Worm (Caenorhabditis elegans) whole organism, young adult: Measurements from ENCODE around the gene C30H6.12.

Source experiments
- B0019.2 ChIP-seq: fragments of 200-800 bp; sonication (Bioruptor generic); conservative IDR thresholded peaks from 2 replicates; pipeline ENCODE4 v1.3.6; 2022; ENCODE audit warnings: missing genetic modification reagents, missing genetic modification characterization, missing compliant biosample characterization
- B0336.3 ChIP-seq: fragments of 200-800 bp; sonication (Bioruptor generic); IDR thresholded peaks from 2 replicates; pipeline ENCODE4 v1.3.6; 2022; ENCODE audit warnings: missing genetic modification characterization, missing compliant biosample characterization
- F10E7.11 ChIP-seq: sonication (generic microtip); optimal IDR thresholded peaks from 2 replicates; lab custom pipeline; 2017; ENCODE audit warnings: mild to moderate bottlenecking, missing genetic modification characterization, moderate library complexity, missing compliant biosample characterization
- Y56A3A.18 ChIP-seq: fragments of 200-800 bp; sonication (Bioruptor generic); IDR thresholded peaks from 2 replicates; pipeline ENCODE4 v1.3.6; 2022; ENCODE audit warnings: missing genetic modification reagents, missing genetic modification characterization, missing compliant biosample characterization
- bed-1 ChIP-seq: fragments of 200-800 bp; sonication (Bioruptor generic); IDR thresholded peaks from 2 replicates; pipeline ENCODE4 v1.3.6; 2022; ENCODE audit warnings: missing genetic modification reagents, missing genetic modification characterization, missing compliant biosample characterization
- chd-7 ChIP-seq: sonication (generic microtip); optimal IDR thresholded peaks from 2 replicates; lab custom pipeline; 2016; ENCODE audit warnings: mild to moderate bottlenecking, missing genetic modification characterization, moderate library complexity, missing compliant biosample characterization
- efl-1 ChIP-seq: fragments of 150-350 bp; optimal IDR thresholded peaks from 2 replicates; lab custom pipeline; 2014; ENCODE audit warnings: missing biosample characterization, missing genetic modification reagents, missing genetic modification characterization
- egl-44 ChIP-seq: fragments of 200-800 bp; sonication (Bioruptor generic); IDR thresholded peaks from 2 replicates; pipeline ENCODE4 v1.3.6; 2022; ENCODE audit warnings: missing genetic modification reagents, missing genetic modification characterization, missing compliant biosample characterization
- lin-54 ChIP-seq: fragments of 200-800 bp; sonication (Bioruptor generic); optimal IDR thresholded peaks from 2 replicates; lab custom pipeline; 2018; ENCODE audit warnings: mild to moderate bottlenecking, missing genetic modification characterization, missing compliant biosample characterization
- madf-8 ChIP-seq: fragments of 200-800 bp; sonication (Bioruptor generic); conservative IDR thresholded peaks from 2 replicates; pipeline ENCODE4 v1.3.6; 2022; ENCODE audit warnings: missing genetic modification reagents, missing genetic modification characterization, missing compliant biosample characterization
- mxl-1 ChIP-seq: sonication (generic microtip); optimal IDR thresholded peaks from 2 replicates; lab custom pipeline; 2016; ENCODE audit warnings: missing genetic modification characterization, missing compliant biosample characterization
- nfyb-1 ChIP-seq: fragments of 200-800 bp; sonication (Bioruptor generic); IDR thresholded peaks from 2 replicates; pipeline ENCODE4 v1.3.6; 2022; ENCODE audit warnings: missing genetic modification reagents, missing genetic modification characterization, missing compliant biosample characterization
- snpc-4 ChIP-seq, 5 experiments: fragments of 150-350 bp in 1 of 5; sonication (generic microtip) in 4 of 5; optimal IDR thresholded peaks; 2 replicates each; lab custom pipeline; 2014 to 2018; ENCODE audit warnings: missing genetic modification characterization in 5 of 5, missing biosample characterization in 3 of 5, antibody characterized with exemption in 2 of 5, mild to moderate bottlenecking in 2 of 5, missing compliant biosample characterization in 2 of 5, missing genotype in 2 of 5, moderate library complexity in 2 of 5, missing genetic modification reagents in 1 of 5
- unc-62 ChIP-seq: fragments of 150-350 bp; optimal IDR thresholded peaks from 2 replicates; lab custom pipeline; 2014; ENCODE audit warnings: missing biosample characterization, missing genetic modification reagents, missing genetic modification characterization

DNA sequence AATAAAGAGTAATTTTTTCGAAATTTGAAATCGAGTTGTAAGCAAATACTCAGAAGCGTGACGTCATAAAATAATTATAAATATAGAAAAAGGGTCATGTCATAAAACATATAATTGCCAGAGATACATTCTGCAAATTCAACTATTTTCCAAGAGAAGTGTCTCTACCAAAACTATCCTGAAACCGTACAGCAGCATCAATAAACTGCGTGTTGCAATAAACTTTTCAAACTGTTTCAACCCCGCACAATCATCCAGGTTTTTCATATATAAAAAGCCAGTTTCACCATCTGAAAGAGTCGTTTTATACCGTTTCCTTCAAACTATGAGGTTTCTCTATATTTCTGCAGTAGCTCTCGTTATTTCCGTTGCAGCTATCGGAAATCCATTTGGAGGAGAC, 39.7 kb upstream of the C30H6.12 start, which contains the start of gene C49C3.11:
- TF ChIP-seq snpc-4 (GFP tag; optimal IDR thresholded peaks at IDR 0.05; lab: Kevin White, UChicago): no peak
- TF ChIP-seq snpc-4 (tag; optimal IDR thresholded peaks at IDR 0.05; lab: Kevin White, UChicago): no peak
- TF ChIP-seq nfyb-1 (GFP tag; lab: Robert Waterston, UW): no peak
- no peak for TF ChIP-seq bed-1 (GFP tag; lab: Robert Waterston, UW)
- no peak for TF ChIP-seq chd-7 (tag; lab: Kevin White, UChicago)
- no peak for TF ChIP-seq F10E7.11
- TF ChIP-seq madf-8: no peak
- TF ChIP-seq B0019.2 (GFP tag; lab: Robert Waterston, UW): no peak
- no peak for TF ChIP-seq egl-44 (GFP tag; lab: Robert Waterston, UW)
- TF ChIP-seq lin-54 (GFP tag; lab: Kevin White, UChicago): no peak
- TF ChIP-seq Y56A3A.18 (GFP tag; lab: Robert Waterston, UW): no peak
- TF ChIP-seq unc-62 (GFP tag; lab: Kevin White, UChicago): no peak
- TF ChIP-seq efl-1 (GFP tag; lab: Kevin White, UChicago): no peak
- no peak for TF ChIP-seq mxl-1 (tag; lab: Kevin White, UChicago)
- no peak for TF ChIP-seq B0336.3
